Fruit fly (Drosophila melanogaster): ENCODE results near the gene Icmt.

Icmt gene

DNA sequence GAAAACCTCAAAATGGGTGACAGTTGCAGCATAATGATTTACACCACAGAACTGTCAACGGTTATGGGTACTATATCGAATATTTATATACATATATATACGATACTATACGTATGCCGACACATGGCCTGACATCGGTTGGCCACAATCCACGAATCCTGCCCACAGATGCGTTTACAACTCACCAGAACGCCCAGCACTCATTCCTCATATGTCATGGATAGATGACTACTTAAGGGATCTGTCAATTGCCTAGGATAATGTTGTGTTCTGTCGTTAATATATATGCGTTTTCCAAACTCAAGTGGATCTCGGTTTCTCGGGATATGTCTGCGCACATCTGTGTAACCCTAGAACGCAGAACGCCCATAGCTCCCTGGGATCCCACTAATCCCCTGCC, 40.4 kb downstream of the Icmt start:
- no peak for TF ChIP-seq pad (GFP tag; optimal IDR thresholded peaks at IDR 0.05)
- TF ChIP-seq kay (GFP tag; ENCODE audit: borderline replicate concordance), result no peak
- no peak for TF ChIP-seq CG33017 (tag; optimal IDR thresholded peaks at IDR 0.05)

DNA sequence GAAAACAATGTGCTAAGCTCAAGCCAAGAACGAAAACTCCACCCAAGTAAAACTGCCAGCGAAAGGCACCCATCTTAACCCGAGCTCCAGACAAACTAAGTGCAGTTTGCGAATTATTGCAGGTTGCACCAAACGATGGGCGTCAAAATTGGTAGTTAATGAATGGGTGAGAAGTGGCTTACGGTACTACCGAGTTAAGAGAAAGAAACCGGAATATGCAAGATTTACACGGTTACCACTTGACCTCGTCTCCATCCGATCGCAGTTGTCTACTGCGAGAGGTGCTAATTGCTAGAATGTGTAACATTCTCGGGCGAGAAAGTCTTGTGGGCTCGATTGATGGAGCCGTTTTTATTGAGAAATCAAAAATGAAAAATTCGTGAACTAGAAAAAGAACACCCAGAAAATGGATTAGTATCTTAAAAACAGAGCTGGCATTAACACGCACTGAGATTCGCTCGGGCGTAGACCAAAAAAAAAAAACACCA, 43.3 kb downstream of the Icmt start, which contains the start of the genes CG14115 and CG34428:
Gene CG14115 (minus strand): TSS at position 101 of the 488 bp plus-strand sequence.
Gene CG34428 (plus strand): TSS at position 438 of the 488 bp plus-strand sequence.
- TF ChIP-seq CG5204 (GFP tag; optimal IDR thresholded peaks at IDR 0.05) (no peak), CG12768 (GFP tag; optimal IDR thresholded peaks at IDR 0.05) (no peak), cnc (optimal IDR thresholded peaks at IDR 0.05) (no peak), bab1 (GFP tag; optimal IDR thresholded peaks at IDR 0.05) (no peak), tj (GFP tag; optimal IDR thresholded peaks at IDR 0.05) (no peak)

DNA sequence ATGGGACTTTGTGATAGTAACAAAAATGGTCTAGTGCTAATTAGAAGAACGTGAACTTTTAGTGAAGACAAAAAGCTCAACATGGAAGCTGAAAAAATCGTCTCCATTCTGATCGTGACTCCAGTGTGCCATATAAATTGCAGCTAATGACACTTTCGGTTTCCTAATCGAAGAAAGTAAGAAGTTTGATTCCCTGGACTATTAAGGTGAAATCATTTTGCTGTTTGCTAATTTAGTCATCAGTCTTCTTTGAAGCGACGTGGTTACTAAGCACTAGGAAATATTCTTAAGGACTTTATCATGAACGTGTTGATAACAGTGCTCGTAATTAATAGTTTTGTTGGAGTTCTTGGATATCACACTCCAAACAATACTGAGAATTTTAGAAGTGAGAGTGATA, 44.7 kb downstream of the Icmt start, which contains the start of gene CG34429:
Gene CG34429 (plus strand): TSS at position 301 of the 400 bp plus-strand sequence.
- TF ChIP-seq pad (GFP tag; optimal IDR thresholded peaks at IDR 0.05), result no peak
- TF ChIP-seq CG5204 (GFP tag; optimal IDR thresholded peaks at IDR 0.05), result no peak
- no peak for TF ChIP-seq CG14711 (tag; optimal IDR thresholded peaks at IDR 0.05)
- no peak for TF ChIP-seq ovo (GFP tag; optimal IDR thresholded peaks at IDR 0.05)
- no peak for TF ChIP-seq CG11617 (GFP tag; optimal IDR thresholded peaks at IDR 0.05)
- no peak for TF ChIP-seq CG1620 (GFP tag; optimal IDR thresholded peaks at IDR 0.05)
- TF ChIP-seq toe (GFP tag; optimal IDR thresholded peaks at IDR 0.05), result no peak
- no peak for TF ChIP-seq CG33017 (tag; optimal IDR thresholded peaks at IDR 0.05)
- no peak for TF ChIP-seq CG7101 (tag; optimal IDR thresholded peaks at IDR 0.05)
- no peak for TF ChIP-seq CG12768 (GFP tag; optimal IDR thresholded peaks at IDR 0.05)
- no peak for TF ChIP-seq kay (GFP tag; ENCODE audit: borderline replicate concordance)
- no peak for TF ChIP-seq bab1 (GFP tag; optimal IDR thresholded peaks at IDR 0.05)
- no peak for TF ChIP-seq CG7045 (GFP tag; optimal IDR thresholded peaks at IDR 0.05)
- TF ChIP-seq Crg-1 (GFP tag; optimal IDR thresholded peaks at IDR 0.05), result no peak
- no peak for TF ChIP-seq Hr96 (GFP tag; optimal IDR thresholded peaks at IDR 0.05)
- TF ChIP-seq tj (GFP tag; optimal IDR thresholded peaks at IDR 0.05), result no peak
- TF ChIP-seq cic (GFP tag; optimal IDR thresholded peaks at IDR 0.05), result no peak
- no peak for TF ChIP-seq cnc (optimal IDR thresholded peaks at IDR 0.05)
- no peak for TF ChIP-seq Mnt (GFP tag; optimal IDR thresholded peaks at IDR 0.05)
- no peak for TF ChIP-seq Clk (GFP tag; optimal IDR thresholded peaks at IDR 0.05)

DNA sequence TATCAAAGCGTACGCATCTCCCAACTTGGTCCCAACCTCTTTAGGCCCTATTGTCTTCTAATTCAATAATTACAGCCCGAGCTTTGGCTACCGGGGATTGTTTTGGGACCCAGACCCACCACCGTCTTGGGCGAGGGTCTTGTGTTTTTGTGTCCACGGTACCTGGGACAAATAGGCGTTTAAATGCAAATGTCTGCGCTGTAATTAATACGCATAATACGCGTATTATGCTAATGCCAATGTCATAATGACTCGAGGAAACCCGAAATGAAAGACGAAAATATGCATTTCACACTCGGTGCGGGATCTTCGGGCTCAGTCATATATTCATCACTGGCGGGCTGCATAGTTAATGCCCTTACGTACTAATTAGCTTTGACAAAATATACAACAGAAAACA, 46.3 kb downstream of the Icmt start:
- no peak for TF ChIP-seq toe (GFP tag; optimal IDR thresholded peaks at IDR 0.05)
- no peak for TF ChIP-seq CG1620 (GFP tag; optimal IDR thresholded peaks at IDR 0.05)
- no peak for TF ChIP-seq pad (GFP tag; optimal IDR thresholded peaks at IDR 0.05)
- no peak for TF ChIP-seq CG14711 (tag; optimal IDR thresholded peaks at IDR 0.05)

DNA sequence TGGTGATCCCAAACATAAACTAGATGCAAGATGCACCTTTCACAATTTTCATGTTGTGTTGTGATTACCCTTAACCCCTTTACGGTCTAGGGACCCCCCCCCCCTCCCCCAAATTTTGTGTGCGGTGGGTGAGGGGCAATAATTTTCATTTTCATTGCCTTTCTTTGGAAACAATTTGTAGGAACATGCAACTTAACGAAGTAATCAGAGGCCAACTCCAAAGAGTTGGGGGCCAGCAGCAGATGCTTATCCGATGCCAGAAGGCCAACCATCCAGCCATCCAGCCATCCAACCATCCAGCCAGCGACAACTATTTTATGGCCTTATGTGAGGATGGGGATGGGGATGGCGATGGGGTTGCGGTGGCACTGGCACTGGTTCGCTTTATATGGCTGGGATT, 46.9 kb downstream of the Icmt start:
- TF ChIP-seq tj (GFP tag; optimal IDR thresholded peaks at IDR 0.05) (no peak), CG33017 (tag; optimal IDR thresholded peaks at IDR 0.05) (no peak), toe (GFP tag; optimal IDR thresholded peaks at IDR 0.05) (no peak), Hr96 (GFP tag; optimal IDR thresholded peaks at IDR 0.05) (no peak), cic (GFP tag; optimal IDR thresholded peaks at IDR 0.05) (no peak), CG14711 (tag; optimal IDR thresholded peaks at IDR 0.05) (no peak), ovo (GFP tag; optimal IDR thresholded peaks at IDR 0.05) (no peak)

DNA sequence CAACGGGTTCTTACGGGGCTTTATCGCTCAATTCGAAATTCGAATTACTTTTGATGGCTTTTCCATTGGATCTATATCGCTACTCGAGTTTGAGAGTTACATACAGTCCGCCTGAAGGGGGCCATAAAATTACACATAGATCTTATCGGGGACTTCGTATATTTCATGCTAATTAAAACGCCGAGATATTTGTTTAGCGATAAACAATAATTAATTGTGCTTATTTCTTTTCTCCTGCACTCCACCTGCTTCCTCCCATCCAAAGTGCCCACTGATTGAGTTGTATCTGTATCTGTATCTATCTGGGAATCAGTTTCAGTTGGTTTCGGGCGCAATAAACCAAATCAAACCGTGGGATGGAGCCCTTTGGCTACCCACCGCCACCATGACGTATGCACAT, 47.6 kb downstream of the Icmt start:
- no peak for TF ChIP-seq CG12768 (GFP tag; optimal IDR thresholded peaks at IDR 0.05)
- TF ChIP-seq CG11617 (GFP tag; optimal IDR thresholded peaks at IDR 0.05), result no peak
- no peak for TF ChIP-seq Mnt (GFP tag; optimal IDR thresholded peaks at IDR 0.05)
- no peak for TF ChIP-seq CG5204 (GFP tag; optimal IDR thresholded peaks at IDR 0.05)
- TF ChIP-seq kay (GFP tag; ENCODE audit: borderline replicate concordance), result no peak
- TF ChIP-seq cnc (optimal IDR thresholded peaks at IDR 0.05), result no peak
- no peak for TF ChIP-seq Hr96 (GFP tag; optimal IDR thresholded peaks at IDR 0.05)
- TF ChIP-seq CG7101 (tag; optimal IDR thresholded peaks at IDR 0.05), result no peak
- no peak for TF ChIP-seq ovo (GFP tag; optimal IDR thresholded peaks at IDR 0.05)
- TF ChIP-seq pad (GFP tag; optimal IDR thresholded peaks at IDR 0.05), result no peak
- no peak for TF ChIP-seq Crg-1 (GFP tag; optimal IDR thresholded peaks at IDR 0.05)
- no peak for TF ChIP-seq cic (GFP tag; optimal IDR thresholded peaks at IDR 0.05)
- no peak for TF ChIP-seq CG33017 (tag; optimal IDR thresholded peaks at IDR 0.05)
- TF ChIP-seq CG1620 (GFP tag; optimal IDR thresholded peaks at IDR 0.05), result no peak
- no peak for TF ChIP-seq bab1 (GFP tag; optimal IDR thresholded peaks at IDR 0.05)
- TF ChIP-seq Clk (GFP tag; optimal IDR thresholded peaks at IDR 0.05), result no peak
- TF ChIP-seq CG14711 (tag; optimal IDR thresholded peaks at IDR 0.05), result no peak
- TF ChIP-seq tj (GFP tag; optimal IDR thresholded peaks at IDR 0.05), result no peak

DNA sequence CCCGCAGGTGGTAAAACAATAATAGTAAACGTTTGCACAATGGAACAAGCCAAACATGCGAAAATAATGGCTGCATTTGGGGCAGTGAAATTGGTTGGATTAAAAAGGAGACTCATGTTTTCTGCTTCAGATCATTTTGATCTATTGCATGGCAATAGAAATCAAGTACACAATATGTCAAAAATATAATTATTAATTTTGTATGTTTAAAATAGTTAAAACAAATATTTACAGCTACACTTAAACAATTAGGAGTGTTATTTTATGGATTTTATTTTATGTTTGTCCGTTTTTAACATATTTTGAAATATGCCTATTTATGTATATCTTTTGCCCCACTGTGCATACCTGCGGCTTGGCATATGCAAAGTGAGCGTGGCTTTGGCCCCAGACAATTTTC, 48.2 kb downstream of the Icmt start:
- TF ChIP-seq bab1 (GFP tag; optimal IDR thresholded peaks at IDR 0.05) (no peak), Crg-1 (GFP tag; optimal IDR thresholded peaks at IDR 0.05) (no peak), Clk (GFP tag; optimal IDR thresholded peaks at IDR 0.05) (no peak), pad (GFP tag; optimal IDR thresholded peaks at IDR 0.05) (no peak), CG11617 (GFP tag; optimal IDR thresholded peaks at IDR 0.05) (no peak)

DNA sequence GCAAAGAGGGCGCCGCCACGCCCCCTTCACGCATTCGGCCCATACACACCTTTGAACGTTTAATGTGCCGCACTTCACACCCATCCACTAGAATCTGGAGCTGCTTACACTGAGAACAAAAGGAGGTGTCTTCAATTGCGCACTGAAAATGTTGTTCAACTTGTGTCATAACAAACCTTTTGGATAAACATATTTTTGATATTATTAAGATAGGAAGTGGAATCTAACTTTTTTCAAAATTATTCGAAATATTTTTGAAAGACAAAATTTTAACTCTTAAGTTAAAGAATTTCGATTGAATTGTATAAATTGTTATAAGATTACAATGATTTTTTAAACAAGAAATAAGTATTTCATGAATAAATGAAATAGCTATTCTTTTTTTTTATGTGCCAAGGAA, 50.2 kb downstream of the Icmt start:
- TF ChIP-seq cic (GFP tag; optimal IDR thresholded peaks at IDR 0.05) (no peak), CG33017 (tag; optimal IDR thresholded peaks at IDR 0.05) (no peak)

Measured in whole organism, adult.